Worm (Caenorhabditis elegans) whole organism, early embryonic: ENCODE results near the gene C35C5.10.

Experiments
- aly-1 ChIP-seq: sonication (generic microtip); optimal IDR thresholded peaks from 2 replicates; lab custom pipeline; 2016; ENCODE audit warnings: missing genetic modification characterization, missing compliant biosample characterization
- ama-1 ChIP-seq: fragments of 150-350 bp; optimal IDR thresholded peaks from 2 replicates; lab custom pipeline; 2014
- flt-1 ChIP-seq: fragments of 200-800 bp; sonication (Bioruptor generic); IDR thresholded peaks from 2 replicates; pipeline ENCODE4 v1.3.6; 2022; ENCODE audit warnings: missing genetic modification characterization, missing compliant biosample characterization
- tbx-37 ChIP-seq: fragments of 200-800 bp; sonication (Bioruptor generic); conservative IDR thresholded peaks from 2 replicates; pipeline ENCODE4 v1.3.6; 2022; ENCODE audit warnings: missing genetic modification reagents, missing genetic modification characterization, missing compliant biosample characterization

DNA sequence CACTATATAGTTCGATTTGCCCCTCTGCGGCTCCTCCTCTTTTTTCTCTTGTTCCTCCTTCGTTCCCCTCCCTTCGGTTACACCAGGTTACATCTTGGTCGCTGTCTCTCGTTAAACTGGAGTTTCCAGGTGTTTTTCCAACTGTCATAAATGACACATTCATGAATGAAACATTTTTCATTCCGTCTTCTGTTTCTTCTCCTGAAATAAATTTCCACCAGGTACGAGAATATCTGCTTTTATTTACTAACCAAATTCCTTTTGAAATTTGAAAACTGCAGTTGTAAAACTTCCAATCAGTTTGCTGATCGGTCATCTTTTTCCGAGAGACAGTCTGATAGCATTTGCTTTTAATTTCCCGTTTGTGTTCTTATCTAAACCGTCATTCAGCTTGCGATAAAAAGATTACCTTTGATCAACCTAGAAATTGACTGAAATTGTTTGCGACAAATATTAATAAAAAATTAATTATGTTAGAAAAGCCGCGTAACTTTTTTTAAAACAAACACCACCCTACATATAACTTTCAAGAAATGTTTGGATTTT is at the start of gene C35C5.10:
- TF ChIP-seq flt-1 = no peak
- TF ChIP-seq aly-1 (tag; lab: Kevin White, UChicago) = no peak
- TF ChIP-seq ama-1 = no peak
- no peak for TF ChIP-seq tbx-37 (GFP tag; lab: Robert Waterston, UW)
